Worm (Caenorhabditis elegans) whole organism, L2 larva: ENCODE results near the gene C25H3.11.

Source experiments
- C34F6.9 ChIP-seq: fragments of 150-350 bp; optimal IDR thresholded peaks from 2 replicates; lab custom pipeline; 2014; ENCODE audit warnings: missing biosample characterization, missing genetic modification characterization
- F13H6.1 ChIP-seq: sonication (generic microtip); optimal IDR thresholded peaks from 2 replicates; lab custom pipeline; 2016; ENCODE audit warnings: missing genetic modification characterization, missing compliant biosample characterization
- R02D3.7 ChIP-seq: fragments of 150-350 bp; optimal IDR thresholded peaks from 2 replicates; lab custom pipeline; 2014; ENCODE audit warnings: missing biosample characterization, missing genetic modification characterization
- Y55F3AM.14 ChIP-seq: fragments of 200-800 bp; sonication (Bioruptor generic); optimal IDR thresholded peaks from 2 replicates; lab custom pipeline; 2018; ENCODE audit warnings: mild to moderate bottlenecking, missing genetic modification characterization, missing compliant biosample characterization
- ZK546.5 ChIP-seq: sonication (generic microtip); optimal IDR thresholded peaks from 2 replicates; lab custom pipeline; 2017; ENCODE audit warnings: missing biosample characterization, missing genetic modification characterization
- alr-1 ChIP-seq: fragments of 150-350 bp; optimal IDR thresholded peaks from 2 replicates; lab custom pipeline; 2014; ENCODE audit warnings: missing biosample characterization, missing genetic modification characterization
- aly-2 ChIP-seq: fragments of 150-350 bp; optimal IDR thresholded peaks from 2 replicates; lab custom pipeline; 2014; ENCODE audit warnings: missing biosample characterization, missing genetic modification characterization
- ama-1 ChIP-seq: fragments of 150-350 bp; optimal IDR thresholded peaks from 2 replicates; lab custom pipeline; 2018; ENCODE audit warnings: inconsistent platforms
- blmp-1 ChIP-seq: sonication (generic microtip); optimal IDR thresholded peaks from 2 replicates; lab custom pipeline; 2017; ENCODE audit warnings: missing genetic modification characterization, mild to moderate bottlenecking, missing compliant biosample characterization, antibody characterized with exemption, moderate library complexity; ENCODE audit not compliant: insufficient read depth
- ceh-16 ChIP-seq: fragments of 150-350 bp; optimal IDR thresholded peaks from 2 replicates; lab custom pipeline; 2014; ENCODE audit warnings: missing biosample characterization, missing genetic modification characterization
- ceh-82 ChIP-seq: fragments of 150-350 bp; optimal IDR thresholded peaks from 2 replicates; lab custom pipeline; 2014; ENCODE audit warnings: missing biosample characterization, missing genetic modification characterization
- crh-2 ChIP-seq: sonication (generic microtip); optimal IDR thresholded peaks from 2 replicates; lab custom pipeline; 2017; ENCODE audit warnings: missing biosample characterization, missing genetic modification characterization
- dmd-4 ChIP-seq: sonication (generic microtip); optimal IDR thresholded peaks from 2 replicates; lab custom pipeline; 2017; ENCODE audit warnings: missing biosample characterization, missing genetic modification characterization
- egl-27 ChIP-seq: sonication (generic microtip); optimal IDR thresholded peaks from 3 replicates; lab custom pipeline; 2017; ENCODE audit warnings: missing biosample characterization, missing genetic modification reagents, missing genetic modification characterization
- elt-1 ChIP-seq: fragments of 150-350 bp; optimal IDR thresholded peaks from 2 replicates; lab custom pipeline; 2014; ENCODE audit warnings: missing biosample characterization, missing genetic modification characterization
- elt-3 ChIP-seq: sonication (generic microtip); optimal IDR thresholded peaks from 2 replicates; lab custom pipeline; 2017; ENCODE audit warnings: missing biosample characterization, missing genetic modification characterization
- fos-1 ChIP-seq: fragments of 150-350 bp; optimal IDR thresholded peaks from 2 replicates; lab custom pipeline; 2014; ENCODE audit warnings: missing biosample characterization, missing genetic modification characterization
- gmeb-1 ChIP-seq: fragments of 150-350 bp; optimal IDR thresholded peaks from 2 replicates; lab custom pipeline; 2014; ENCODE audit warnings: missing biosample characterization, missing genetic modification characterization
- lin-11 ChIP-seq: fragments of 150-350 bp; sonication (generic microtip); optimal IDR thresholded peaks from 2 replicates; lab custom pipeline; 2014; ENCODE audit warnings: missing biosample characterization, missing genetic modification characterization, inconsistent platforms, mixed read lengths
- lin-13 ChIP-seq: fragments of 150-350 bp; optimal IDR thresholded peaks from 2 replicates; lab custom pipeline; 2014; ENCODE audit warnings: missing biosample characterization, missing genetic modification reagents, missing genetic modification characterization
- lin-39 ChIP-seq: fragments of 150-350 bp; optimal IDR thresholded peaks from 2 replicates; lab custom pipeline; 2014; ENCODE audit warnings: missing biosample characterization, missing genetic modification reagents, missing genetic modification characterization
- lsy-2 ChIP-seq, 2 experiments: fragments of 150-350 bp in 1 of 2; sonication (generic microtip) in 1 of 2; optimal IDR thresholded peaks; 2 replicates each; lab custom pipeline; 2014 to 2017; ENCODE audit warnings: missing biosample characterization in 2 of 2, missing genetic modification characterization in 2 of 2
- mab-5 ChIP-seq: fragments of 150-350 bp; optimal IDR thresholded peaks from 2 replicates; lab custom pipeline; 2014; ENCODE audit warnings: missing biosample characterization, missing genetic modification characterization
- mbf-1 ChIP-seq: sonication (generic microtip); optimal IDR thresholded peaks from 2 replicates; lab custom pipeline; 2017; ENCODE audit warnings: missing biosample characterization, missing genetic modification characterization
- mdl-1 ChIP-seq, 2 experiments: fragments of 150-350 bp in 1 of 2; sonication (generic microtip) in 1 of 2; optimal IDR thresholded peaks; 2 replicates each; lab custom pipeline; 2017; ENCODE audit warnings: missing biosample characterization in 2 of 2, missing genetic modification characterization in 2 of 2
- nhr-10 ChIP-seq: sonication (generic microtip); optimal IDR thresholded peaks from 2 replicates; lab custom pipeline; 2017; ENCODE audit warnings: missing biosample characterization, missing genetic modification characterization
- nhr-11 ChIP-seq: fragments of 150-350 bp; optimal IDR thresholded peaks from 2 replicates; lab custom pipeline; 2014; ENCODE audit warnings: missing biosample characterization, missing genetic modification characterization
- nhr-12 ChIP-seq: fragments of 150-350 bp; optimal IDR thresholded peaks from 2 replicates; lab custom pipeline; 2014; ENCODE audit warnings: missing biosample characterization, missing genetic modification characterization
- nhr-129 ChIP-seq: fragments of 150-350 bp; optimal IDR thresholded peaks from 2 replicates; lab custom pipeline; 2014; ENCODE audit warnings: missing biosample characterization, missing genetic modification characterization
- nhr-21 ChIP-seq: fragments of 150-350 bp; optimal IDR thresholded peaks from 2 replicates; lab custom pipeline; 2014; ENCODE audit warnings: missing biosample characterization, missing genetic modification characterization
- nhr-23 ChIP-seq: fragments of 150-350 bp; optimal IDR thresholded peaks from 2 replicates; lab custom pipeline; 2014; ENCODE audit warnings: missing biosample characterization, missing genetic modification reagents, missing genetic modification characterization
- nhr-237 ChIP-seq: fragments of 150-350 bp; optimal IDR thresholded peaks from 2 replicates; lab custom pipeline; 2014; ENCODE audit warnings: missing biosample characterization, missing genetic modification characterization
- nhr-25 ChIP-seq: fragments of 150-350 bp; sonication (generic microtip); optimal IDR thresholded peaks from 3 replicates; lab custom pipeline; 2014; ENCODE audit warnings: missing biosample characterization, missing genetic modification characterization
- nhr-6 ChIP-seq: fragments of 150-350 bp; optimal IDR thresholded peaks from 2 replicates; lab custom pipeline; 2014; ENCODE audit warnings: missing biosample characterization, missing genetic modification characterization
- nhr-77 ChIP-seq: fragments of 150-350 bp; optimal IDR thresholded peaks from 2 replicates; lab custom pipeline; 2014; ENCODE audit warnings: missing biosample characterization, missing genetic modification characterization
- peb-1 ChIP-seq: fragments of 150-350 bp; optimal IDR thresholded peaks from 2 replicates; lab custom pipeline; 2014; ENCODE audit warnings: missing biosample characterization, missing genetic modification characterization
- sem-4 ChIP-seq: fragments of 150-350 bp; optimal IDR thresholded peaks from 2 replicates; lab custom pipeline; 2014; ENCODE audit warnings: missing biosample characterization, missing genetic modification reagents, missing genetic modification characterization
- skn-1 ChIP-seq: sonication (generic microtip); optimal IDR thresholded peaks from 2 replicates; lab custom pipeline; 2017; ENCODE audit warnings: missing biosample characterization, missing genetic modification characterization
- sma-3 ChIP-seq: sonication (generic microtip); optimal IDR thresholded peaks from 2 replicates; lab custom pipeline; 2016; ENCODE audit warnings: missing genetic modification reagents, missing genetic modification characterization, missing compliant biosample characterization
- sma-9 ChIP-seq, 2 experiments: fragments of 150-350 bp in 1 of 2; sonication (generic microtip) in 1 of 2; optimal IDR thresholded peaks; 2 replicates each; lab custom pipeline; 2014 to 2016; ENCODE audit warnings: missing genetic modification characterization in 2 of 2, mild to moderate bottlenecking in 1 of 2, missing biosample characterization in 1 of 2, missing compliant biosample characterization in 1 of 2, missing genetic modification reagents in 1 of 2, moderate library complexity in 1 of 2
- snpc-4 ChIP-seq: fragments of 150-350 bp; optimal IDR thresholded peaks from 2 replicates; lab custom pipeline; 2014; ENCODE audit warnings: missing biosample characterization, missing genetic modification characterization
- unc-39 ChIP-seq: fragments of 150-350 bp; optimal IDR thresholded peaks from 2 replicates; lab custom pipeline; 2014; ENCODE audit warnings: missing biosample characterization, missing genetic modification characterization
- unc-55 ChIP-seq: fragments of 150-350 bp; sonication (generic microtip); optimal IDR thresholded peaks from 3 replicates; lab custom pipeline; 2014; ENCODE audit warnings: missing biosample characterization, missing genetic modification reagents, missing genetic modification characterization
- unc-62 ChIP-seq: fragments of 150-350 bp; optimal IDR thresholded peaks from 2 replicates; lab custom pipeline; 2014; ENCODE audit warnings: missing biosample characterization, missing genetic modification reagents, missing genetic modification characterization
- zag-1 ChIP-seq: fragments of 150-350 bp; optimal IDR thresholded peaks from 2 replicates; lab custom pipeline; 2014; ENCODE audit warnings: missing biosample characterization, missing genetic modification characterization
- ztf-1 ChIP-seq: fragments of 200-800 bp; sonication (Bioruptor generic); conservative IDR thresholded peaks from 2 replicates; pipeline ENCODE4 v1.3.6; 2022; ENCODE audit warnings: missing genetic modification characterization, missing compliant biosample characterization
- ztf-11 ChIP-seq: sonication (generic microtip); optimal IDR thresholded peaks from 2 replicates; lab custom pipeline; 2017; ENCODE audit warnings: missing biosample characterization, missing genetic modification characterization
- ztf-4 ChIP-seq: fragments of 150-350 bp; optimal IDR thresholded peaks from 2 replicates; lab custom pipeline; 2014; ENCODE audit warnings: missing biosample characterization, missing genetic modification characterization

The C25H3.11 gene

ce11 chrII:5715745-5716357 is 27.0 kb upstream of the C25H3.11 start, which contains the start of the genes C18A3.10 and C18A3.3:
C18A3.10 (minus strand) TSS chrII:5715845.
C18A3.3 (plus strand) TSS chrII:5716307.
- TF ChIP-seq ztf-11 (tag; lab: Kevin White, UChicago) (no peak), F13H6.1 (tag; lab: Kevin White, UChicago) (no peak), mdl-1 (tag; optimal IDR thresholded peaks at IDR 0.05; lab: Kevin White, UChicago) (no peak), nhr-12 (tag; lab: Kevin White, UChicago) (no peak), ZK546.5 (tag; lab: Kevin White, UChicago) (no peak), lin-11 (tag; lab: Kevin White, UChicago) (no peak), C34F6.9 (no peak), nhr-23 (no peak), R02D3.7 (tag; lab: Kevin White, UChicago) (no peak), mab-5 (no peak), blmp-1 (tag; lab: Kevin White, UChicago) (no peak), lsy-2 (tag; optimal IDR thresholded peaks at IDR 0.05; lab: Kevin White, UChicago) (no peak), Y55F3AM.14 (GFP tag; lab: Kevin White, UChicago) (no peak), gmeb-1 (tag; lab: Kevin White, UChicago) (no peak), crh-2 (no peak), sma-3 (GFP tag; lab: Kevin White, UChicago) (no peak)

ce11 chrII:5714807-5715206 is 26.0 kb upstream of the C25H3.11 start, which contains the start of the genes tiar-1 and lelo-4:
tiar-1 (minus strand) TSS chrII:5714823.
lelo-4 (plus strand) TSS chrII:5714924.
- TF ChIP-seq sem-4 (tag; lab: Kevin White, UChicago) = peak; percentile 69
- TF ChIP-seq ama-1 (lab: Kevin White, UChicago) = peak; percentile 34
- TF ChIP-seq Y55F3AM.14 (GFP tag; lab: Kevin White, UChicago) = no peak
- peak; percentile 86 for TF ChIP-seq crh-2
- TF ChIP-seq nhr-12 (tag; lab: Kevin White, UChicago) = no peak
- peak; percentile 24 for TF ChIP-seq fos-1 (tag; lab: Kevin White, UChicago)
- no peak for TF ChIP-seq unc-62
- peak; percentile 89 for TF ChIP-seq unc-55
- no peak for TF ChIP-seq ceh-16 (tag; lab: Kevin White, UChicago)
- no peak for TF ChIP-seq blmp-1 (tag; lab: Kevin White, UChicago)
- no peak for TF ChIP-seq egl-27 (tag; lab: Kevin White, UChicago)
- TF ChIP-seq aly-2 = no peak
- peak; percentile 76 for TF ChIP-seq nhr-129 (tag; lab: Kevin White, UChicago)
- no peak for TF ChIP-seq dmd-4 (tag; lab: Kevin White, UChicago)
- peak; percentile 57 for TF ChIP-seq ztf-4
- peak; percentile 76 for TF ChIP-seq lin-11 (tag; lab: Kevin White, UChicago)
- no peak for TF ChIP-seq zag-1 (tag; lab: Kevin White, UChicago)
- no peak for TF ChIP-seq peb-1 (tag; lab: Kevin White, UChicago)
- TF ChIP-seq nhr-6 (tag; lab: Kevin White, UChicago) = no peak
- TF ChIP-seq C34F6.9 = peak; percentile 84
- no peak for TF ChIP-seq skn-1 (tag; lab: Kevin White, UChicago)
- no peak for TF ChIP-seq lin-39 (tag; lab: Kevin White, UChicago)
- TF ChIP-seq ztf-11 (tag; lab: Kevin White, UChicago) = no peak
- no peak for TF ChIP-seq nhr-11
- TF ChIP-seq nhr-21 (tag; lab: Kevin White, UChicago) = peak; percentile 8
- TF ChIP-seq nhr-77 (tag; lab: Kevin White, UChicago) = no peak
- TF ChIP-seq nhr-23 = no peak
- no peak for TF ChIP-seq nhr-237 (tag; lab: Kevin White, UChicago)
- no peak for TF ChIP-seq ceh-82 (tag; lab: Kevin White, UChicago)
- no peak for TF ChIP-seq mab-5
- TF ChIP-seq ZK546.5 (tag; lab: Kevin White, UChicago) = peak; percentile 86
- TF ChIP-seq elt-3 = no peak
- TF ChIP-seq lin-13 (GFP tag; lab: Kevin White, UChicago) = peak; percentile 52
- peak; percentile 7 to 84 for TF ChIP-seq lsy-2 (tag; optimal IDR thresholded peaks at IDR 0.05; lab: Kevin White, UChicago)
- no peak for TF ChIP-seq nhr-10 (tag; lab: Kevin White, UChicago)
- peak; percentile 84 for TF ChIP-seq gmeb-1 (tag; lab: Kevin White, UChicago)
- no peak for TF ChIP-seq ztf-1 (GFP tag; lab: Robert Waterston, UW)
- no peak for TF ChIP-seq mdl-1 (tag; optimal IDR thresholded peaks at IDR 0.05; lab: Kevin White, UChicago)
- no peak for TF ChIP-seq alr-1 (tag; lab: Kevin White, UChicago)
- TF ChIP-seq R02D3.7 (tag; lab: Kevin White, UChicago) = no peak
- peak; percentile 72 for TF ChIP-seq snpc-4
- no peak for TF ChIP-seq elt-1
- peak; percentile 38 for TF ChIP-seq F13H6.1 (tag; lab: Kevin White, UChicago)
- peak; percentile 63 for TF ChIP-seq nhr-25 (tag; lab: Kevin White, UChicago)
- no peak for TF ChIP-seq mbf-1 (tag; lab: Kevin White, UChicago)
- TF ChIP-seq sma-3 (GFP tag; lab: Kevin White, UChicago) = peak; percentile 53
- peak; percentile 52 for TF ChIP-seq sma-9 (GFP tag; optimal IDR thresholded peaks at IDR 0.05; lab: Kevin White, UChicago)
- no peak for TF ChIP-seq sma-9 (tag; optimal IDR thresholded peaks at IDR 0.05; lab: Kevin White, UChicago)
- no peak for TF ChIP-seq unc-39 (tag; lab: Kevin White, UChicago)
- TF ChIP-seq, all 48 proteins: peak for 19
